Worm (Caenorhabditis elegans) whole organism, L1 larva: Measurements from ENCODE around the gene pqn-67.
A peak's percentile ranks its signal among the peaks of the same experiment; 100 is the strongest.

Source experiments
- C04F5.9 ChIP-seq: sonication (generic microtip); optimal IDR thresholded peaks from 2 replicates; lab custom pipeline; 2016; ENCODE audit warnings: missing genetic modification characterization, missing compliant biosample characterization
- blmp-1 ChIP-seq: fragments of 150-350 bp; optimal IDR thresholded peaks from 2 replicates; lab custom pipeline; 2014; ENCODE audit warnings: missing biosample characterization, missing genetic modification characterization
- ceh-63 ChIP-seq: fragments of 200-800 bp; sonication (Bioruptor generic); optimal IDR thresholded peaks from 2 replicates; lab custom pipeline; 2018; ENCODE audit warnings: mild to moderate bottlenecking, missing genetic modification characterization, missing compliant biosample characterization
- ceh-8 ChIP-seq: fragments of 200-800 bp; sonication (Bioruptor generic); optimal IDR thresholded peaks from 2 replicates; lab custom pipeline; 2018; ENCODE audit warnings: mild to moderate bottlenecking, missing genetic modification characterization, moderate library complexity, missing compliant biosample characterization
- dpl-1 ChIP-seq, 3 experiments: fragments of 150-350 bp in 2 of 3; sonication (generic microtip) in 1 of 3; optimal IDR thresholded peaks; 2 replicates each; lab custom pipeline; 2014 to 2017; ENCODE audit warnings: missing biosample characterization in 3 of 3, missing genetic modification characterization in 3 of 3, missing genetic modification reagents in 3 of 3
- efl-1 ChIP-seq, 4 experiments: fragments of 150-350 bp; optimal IDR thresholded peaks in 3 of 4; peaks in 1 of 4; 1 replicate in 1 of 4; 2 replicates in 3 of 4; lab custom pipeline; 2014; ENCODE audit warnings: missing biosample characterization in 2 of 4, missing genetic modification characterization in 2 of 4, missing genetic modification reagents in 2 of 4
- elt-2 ChIP-seq: sonication (generic microtip); optimal IDR thresholded peaks from 2 replicates; lab custom pipeline; 2016; ENCODE audit warnings: missing genetic modification characterization, mild to moderate bottlenecking, inconsistent platforms, missing compliant biosample characterization, missing genetic modification reagents
- fkh-4 ChIP-seq: sonication (generic microtip); optimal IDR thresholded peaks from 2 replicates; lab custom pipeline; 2016; ENCODE audit warnings: missing compliant biosample characterization, missing genetic modification characterization, borderline replicate concordance
- fkh-8 ChIP-seq: sonication (generic microtip); optimal IDR thresholded peaks from 2 replicates; lab custom pipeline; 2016; ENCODE audit warnings: mild to moderate bottlenecking, missing genetic modification characterization, missing compliant biosample characterization
- fos-1 ChIP-seq: fragments of 150-350 bp; optimal IDR thresholded peaks from 2 replicates; lab custom pipeline; 2014; ENCODE audit warnings: missing biosample characterization, missing genetic modification characterization
- grh-1 ChIP-seq: fragments of 200-800 bp; sonication (Bioruptor generic); IDR thresholded peaks from 2 replicates; pipeline ENCODE4 v1.3.6; 2022; ENCODE audit warnings: missing genetic modification reagents, missing genetic modification characterization, missing compliant biosample characterization
- hlh-17 ChIP-seq: fragments of 200-800 bp; sonication (Bioruptor generic); optimal IDR thresholded peaks from 2 replicates; lab custom pipeline; 2018; ENCODE audit warnings: missing genetic modification characterization, mild to moderate bottlenecking, missing compliant biosample characterization, moderate library complexity, borderline replicate concordance
- hpl-2 ChIP-seq: fragments of 150-350 bp; optimal IDR thresholded peaks from 2 replicates; lab custom pipeline; 2014; ENCODE audit warnings: missing biosample characterization, missing genetic modification reagents, missing genetic modification characterization
- lin-15B ChIP-seq: fragments of 150-350 bp; sonication (generic microtip); optimal IDR thresholded peaks from 3 replicates; lab custom pipeline; 2014; ENCODE audit warnings: missing biosample characterization, missing genetic modification characterization
- lin-35 ChIP-seq, 2 experiments: fragments of 150-350 bp; optimal IDR thresholded peaks; 2 replicates each; lab custom pipeline; 2014; ENCODE audit warnings: missing biosample characterization in 2 of 2, missing genetic modification characterization in 2 of 2, missing genetic modification reagents in 2 of 2
- lin-39 ChIP-seq: fragments of 150-350 bp; optimal IDR thresholded peaks from 2 replicates; lab custom pipeline; 2014; ENCODE audit warnings: missing biosample characterization, missing genetic modification reagents, missing genetic modification characterization
- lir-3 ChIP-seq: sonication (generic microtip); optimal IDR thresholded peaks from 2 replicates; lab custom pipeline; 2016; ENCODE audit warnings: mild to moderate bottlenecking, missing genetic modification characterization, moderate library complexity, missing compliant biosample characterization; ENCODE audit not compliant: poor library complexity
- mef-2 ChIP-seq: fragments of 150-350 bp; optimal IDR thresholded peaks from 2 replicates; lab custom pipeline; 2014; ENCODE audit warnings: missing biosample characterization, missing genetic modification characterization
- nhr-11 ChIP-seq: fragments of 150-350 bp; optimal IDR thresholded peaks from 2 replicates; lab custom pipeline; 2014; ENCODE audit warnings: missing biosample characterization, missing genetic modification characterization
- nhr-19 ChIP-seq: fragments of 200-800 bp; sonication (Bioruptor generic); conservative IDR thresholded peaks from 2 replicates; pipeline ENCODE4 v1.3.6; 2022; ENCODE audit warnings: missing genetic modification characterization, missing compliant biosample characterization
- nhr-20 ChIP-seq: sonication (generic microtip); optimal IDR thresholded peaks from 2 replicates; lab custom pipeline; 2016; ENCODE audit warnings: mild to moderate bottlenecking, missing genetic modification characterization, missing compliant biosample characterization
- nhr-47 ChIP-seq: sonication (generic microtip); optimal IDR thresholded peaks from 2 replicates; lab custom pipeline; 2016; ENCODE audit warnings: mild to moderate bottlenecking, missing genetic modification characterization, moderate library complexity, missing compliant biosample characterization
- nhr-85 ChIP-seq: sonication (generic microtip); peaks from one replicate; lab custom pipeline; 2016; ENCODE audit warnings: missing genetic modification characterization, inconsistent platforms, missing compliant biosample characterization
- rnt-1 ChIP-seq: sonication (generic microtip); optimal IDR thresholded peaks from 2 replicates; lab custom pipeline; 2016; ENCODE audit warnings: mild to moderate bottlenecking, missing genetic modification characterization, moderate library complexity, missing compliant biosample characterization
- skn-1 ChIP-seq: fragments of 150-350 bp; optimal IDR thresholded peaks from 2 replicates; lab custom pipeline; 2014; ENCODE audit warnings: missing biosample characterization, missing genetic modification characterization
- snu-23 ChIP-seq: sonication (generic microtip); optimal IDR thresholded peaks from 2 replicates; lab custom pipeline; 2016; ENCODE audit warnings: missing genetic modification characterization, missing compliant biosample characterization
- swsn-7 ChIP-seq: sonication (generic microtip); optimal IDR thresholded peaks from 2 replicates; lab custom pipeline; 2016; ENCODE audit warnings: missing genetic modification characterization, missing compliant biosample characterization
- tbx-2 ChIP-seq: sonication (generic microtip); optimal IDR thresholded peaks from 2 replicates; lab custom pipeline; 2016; ENCODE audit warnings: missing genetic modification characterization, missing compliant biosample characterization
- unc-130 ChIP-seq: fragments of 150-350 bp; optimal IDR thresholded peaks from 2 replicates; lab custom pipeline; 2017; ENCODE audit warnings: missing biosample characterization, missing genetic modification characterization, inconsistent platforms

Gene pqn-67

DNA sequence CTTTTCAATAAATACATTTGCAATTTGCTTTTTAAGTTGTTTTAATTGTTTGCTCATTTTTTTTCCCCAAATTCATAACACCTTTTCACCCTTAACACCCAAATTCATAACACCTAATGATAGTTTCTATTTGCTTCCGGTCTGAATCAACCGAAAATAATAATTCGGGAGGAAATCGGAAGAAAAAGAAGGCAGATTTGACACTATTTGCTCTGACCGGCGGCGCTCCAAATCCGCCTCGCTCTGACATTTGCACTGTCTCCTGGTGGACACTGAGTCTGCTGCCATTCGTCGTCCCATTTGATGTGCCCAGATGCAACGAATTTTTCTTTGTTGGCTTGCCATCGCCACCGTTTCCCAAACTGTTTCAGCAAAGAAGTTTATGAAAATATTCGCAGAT lies at the start of gene pqn-67:
TSS of gene pqn-67 (plus strand) at position 301 of the 400 bp plus-strand sequence.
- TF ChIP-seq efl-1 (optimal IDR thresholded peaks at IDR 0.05; lab: Kevin White, UChicago) (no peak), efl-1 (GFP tag; optimal IDR thresholded peaks at IDR 0.05 in 1 of 2; lab: Kevin White, UChicago) (peak in 1 of 2 experiments; percentile 12), grh-1 (GFP tag; lab: Robert Waterston, UW) (no peak)

- no peak for TF ChIP-seq lin-39
- TF ChIP-seq blmp-1 (tag; lab: Kevin White, UChicago): peak; percentile 89
- TF ChIP-seq nhr-85: peak; percentile 52
- no peak for TF ChIP-seq ceh-63
- no peak for TF ChIP-seq unc-130 (tag; lab: Kevin White, UChicago)
- no peak for TF ChIP-seq fos-1 (tag; lab: Kevin White, UChicago)
- TF ChIP-seq nhr-19 (GFP tag; lab: Robert Waterston, UW): no peak
Observed at ce11 chrV:12875850-12876249, 48.4 kb upstream of the pqn-67 start.

ce11 chrV:12876708-12877107 lies 47.5 kb upstream of the pqn-67 start:
- TF ChIP-seq lir-3 (no peak), fos-1 (tag; lab: Kevin White, UChicago) (no peak), lin-35 (GFP tag; optimal IDR thresholded peaks at IDR 0.05; lab: Kevin White, UChicago) (peak in 1 of 2 experiments; percentile 40), C04F5.9 (no peak), skn-1 (tag; lab: Kevin White, UChicago) (no peak), elt-2 (tag; lab: Kevin White, UChicago) (peak; percentile 71), fkh-8 (tag; lab: Kevin White, UChicago) (no peak), nhr-20 (tag; lab: Kevin White, UChicago) (peak; percentile 2)
- TF ChIP-seq, all 84 proteins: peak for 3

DNA sequence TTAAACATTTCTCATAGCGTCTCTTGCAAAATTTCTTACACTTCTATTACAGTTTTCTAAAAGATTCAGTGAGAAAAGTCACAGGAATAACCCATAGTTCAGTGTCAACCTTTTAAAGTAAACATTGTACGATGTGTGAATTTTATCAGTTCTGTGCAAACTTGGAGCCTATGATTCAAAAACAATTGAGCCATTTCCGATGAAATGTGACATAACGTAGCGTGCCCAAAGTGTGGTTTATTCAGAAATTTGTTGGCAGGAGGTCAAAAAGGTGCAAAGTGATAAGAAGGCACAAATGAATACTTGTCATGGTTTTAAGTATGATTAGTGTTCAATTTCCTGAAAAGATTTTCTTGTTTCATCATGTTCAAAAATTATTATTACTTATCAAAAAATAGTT lies 46.6 kb upstream of the pqn-67 start:
- TF ChIP-seq rnt-1 (tag; lab: Kevin White, UChicago) (no peak), lin-15B (tag; lab: Kevin White, UChicago) (no peak), nhr-19 (GFP tag; lab: Robert Waterston, UW) (no peak), dpl-1 (GFP tag; optimal IDR thresholded peaks at IDR 0.05; lab: Kevin White, UChicago) (no peak), fkh-4 (tag; lab: Kevin White, UChicago) (no peak), ceh-8 (GFP tag; lab: Kevin White, UChicago) (no peak), swsn-7 (tag; lab: Kevin White, UChicago) (no peak), tbx-2 (tag; lab: Kevin White, UChicago) (no peak), lir-3 (no peak), unc-130 (tag; lab: Kevin White, UChicago) (no peak), fos-1 (tag; lab: Kevin White, UChicago) (no peak), lin-35 (GFP tag; optimal IDR thresholded peaks at IDR 0.05; lab: Kevin White, UChicago) (no peak), hpl-2 (no peak), nhr-47 (tag; lab: Kevin White, UChicago) (no peak)

ce11 chrV:12879349-12879748 lies 44.9 kb upstream of the pqn-67 start:
- TF ChIP-seq snu-23 (GFP tag; lab: Kevin White, UChicago) (no peak), blmp-1 (tag; lab: Kevin White, UChicago) (peak; percentile 51)

DNA sequence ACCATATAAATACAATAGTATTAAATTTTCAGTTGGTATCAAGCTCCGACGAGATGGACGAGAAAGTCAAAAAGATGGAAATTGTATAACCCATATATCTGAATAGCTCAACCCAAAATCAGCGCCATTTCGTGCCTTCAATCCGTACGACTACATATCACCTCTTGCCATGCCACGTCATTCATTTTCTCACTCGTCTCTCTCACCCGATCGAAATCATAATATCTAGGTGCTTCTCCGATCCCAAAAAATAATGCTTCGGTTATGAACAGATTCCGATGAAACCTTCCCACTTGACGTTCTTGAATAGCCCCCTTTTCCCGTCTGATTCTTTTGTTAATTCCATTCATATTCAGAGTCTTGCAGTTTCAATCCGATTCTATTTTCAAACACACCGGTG lies 42.8 kb upstream of the pqn-67 start:
- TF ChIP-seq nhr-11 (tag; lab: Kevin White, UChicago) (no peak), efl-1 (optimal IDR thresholded peaks at IDR 0.05; lab: Kevin White, UChicago) (no peak), efl-1 (GFP tag; optimal IDR thresholded peaks at IDR 0.05 in 1 of 2; lab: Kevin White, UChicago) (peak in 1 of 2 experiments; percentile 85), mef-2 (no peak)
- TF ChIP-seq, all 84 proteins: peak for 1

ce11 chrV:12882370-12882769 lies 41.9 kb upstream of the pqn-67 start:
- TF ChIP-seq efl-1 (optimal IDR thresholded peaks at IDR 0.05; lab: Kevin White, UChicago) (no peak), efl-1 (GFP tag; optimal IDR thresholded peaks at IDR 0.05 in 1 of 2; lab: Kevin White, UChicago) (peak in 1 of 2 experiments; percentile 63), hlh-17 (GFP tag; lab: Kevin White, UChicago) (no peak)
- TF ChIP-seq, all 84 proteins: peak for 1
